Fruit fly (Drosophila melanogaster) whole organism: ENCODE measurements around the gene CG11583.

ENCODE experiments used
- CG8478 ChIP-seq: fragments of >200 bp; optimal IDR thresholded peaks from 2 replicates; lab custom pipeline; 2018; ENCODE audit warnings: inconsistent platforms
- Dll ChIP-seq: fragments of >200 bp; optimal IDR thresholded peaks from 2 replicates; lab custom pipeline; 2017
- EcR ChIP-seq, 2 experiments: fragments of >200 bp; optimal IDR thresholded peaks; 2 replicates each; lab custom pipeline; 2017; ENCODE audit warnings: missing biosample characterization in 2 of 2, missing genetic modification characterization in 2 of 2, missing genetic modification reagents in 2 of 2
- pan ChIP-seq: fragments of >200 bp; optimal IDR thresholded peaks from 2 replicates; lab custom pipeline; 2017
- psq ChIP-seq: fragments of >200 bp; optimal IDR thresholded peaks from 2 replicates; lab custom pipeline; 2017
- usp ChIP-seq: fragments of >200 bp; optimal IDR thresholded peaks from 2 replicates; lab custom pipeline; 2017; ENCODE audit warnings: missing biosample characterization, missing genetic modification characterization, mixed read lengths

Gene CG11583

DNA sequence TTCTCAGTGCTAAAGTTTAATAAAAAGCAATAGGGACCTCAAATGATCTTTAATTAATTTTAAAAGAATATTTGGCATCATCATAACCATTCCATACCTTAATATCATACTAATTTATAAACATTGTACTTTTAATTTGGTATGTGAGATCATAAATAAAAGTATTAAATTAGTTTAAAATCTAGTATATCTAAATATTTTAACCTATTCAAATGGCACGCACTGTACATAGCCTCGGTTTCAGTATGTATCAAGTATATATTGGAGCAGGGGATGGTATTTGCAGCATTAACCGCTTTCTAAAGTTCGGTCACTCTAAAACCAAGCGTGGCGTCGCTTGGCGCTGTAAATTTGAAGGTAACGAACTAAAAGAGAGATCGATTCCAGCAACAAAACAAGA lies 40.2 kb downstream of the CG11583 start, which contains the start of gene pav:
TSS of gene pav (plus strand) at position 307 of the 400 bp plus-strand sequence.
- TF ChIP-seq pan (lab: Kevin White, UChicago) (no peak), usp (no peak), EcR (GFP tag; optimal IDR thresholded peaks at IDR 0.05; lab: Kevin White, UChicago) (no peak), psq (no peak), CG8478 (lab: Kevin White, UChicago) (no peak), Dll (no peak)

DNA sequence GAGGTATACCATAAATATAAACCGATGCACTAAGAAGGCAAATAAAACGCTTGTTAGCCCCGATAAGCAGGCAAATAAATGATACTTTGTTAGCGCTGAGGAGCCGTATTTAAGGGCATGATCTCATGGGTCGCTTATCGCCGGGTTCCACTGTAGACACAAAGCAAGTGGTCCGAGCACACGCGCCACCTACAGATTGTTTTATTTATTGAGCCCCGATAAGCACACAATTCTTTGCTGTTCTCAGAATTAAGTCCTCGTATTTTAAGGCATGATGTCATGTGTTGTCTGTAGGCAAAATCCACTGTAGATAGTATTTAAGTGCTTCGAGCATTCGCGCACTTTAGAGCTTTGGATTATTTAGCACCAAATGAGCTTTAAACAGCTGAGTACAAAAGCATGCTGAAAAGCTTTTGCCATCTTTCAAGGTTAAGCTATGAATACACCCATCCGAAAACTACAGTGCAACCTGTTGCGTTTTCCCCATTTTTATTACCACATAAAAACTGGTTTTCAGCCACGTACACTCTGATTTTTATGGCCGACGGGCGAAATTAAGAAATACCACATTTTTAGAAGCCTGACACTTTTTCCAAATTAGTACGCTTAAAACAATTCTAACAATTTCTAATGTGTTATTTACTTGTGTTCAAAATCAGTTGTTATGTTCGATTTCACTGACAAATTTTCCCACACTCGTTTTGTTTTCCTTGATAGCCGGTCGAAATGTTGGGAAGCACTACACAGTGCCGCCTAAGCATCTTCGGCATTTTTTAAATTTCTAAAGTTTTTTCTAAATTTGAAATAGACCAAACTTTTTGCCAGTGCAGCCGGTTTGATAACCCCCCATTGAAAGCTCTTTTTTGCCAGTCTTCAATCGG lies 42.9 kb downstream of the CG11583 start, which contains the start of gene Sqor:
TSS of gene Sqor (plus strand) at position 732 of the 881 bp plus-strand sequence.
- TF ChIP-seq usp, result no peak
- TF ChIP-seq pan (lab: Kevin White, UChicago), result no peak
- no peak for TF ChIP-seq Dll
- no peak for TF ChIP-seq EcR (GFP tag; optimal IDR thresholded peaks at IDR 0.05; lab: Kevin White, UChicago)
- TF ChIP-seq psq, result no peak
- no peak for TF ChIP-seq CG8478 (lab: Kevin White, UChicago)

DNA sequence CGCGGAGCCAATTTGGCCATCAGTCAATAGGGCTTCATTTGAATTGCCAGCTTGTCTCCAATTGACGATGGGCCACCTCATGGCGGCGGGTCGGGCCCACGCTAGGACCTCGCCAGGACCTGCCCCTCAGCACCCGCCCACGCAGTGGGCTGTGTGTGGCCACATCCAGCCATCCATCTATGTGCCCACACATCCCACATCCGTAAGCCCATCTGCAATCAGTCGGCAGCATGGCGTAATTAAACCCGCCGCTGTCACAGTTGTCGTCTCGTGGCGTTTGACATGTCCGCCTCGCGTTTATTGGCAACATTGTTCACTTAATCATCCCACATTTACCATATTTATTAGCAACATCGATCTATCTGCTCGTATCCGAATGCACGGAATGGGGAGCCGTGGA lies 44.4 kb downstream of the CG11583 start:
- TF ChIP-seq usp (no peak), psq (no peak), pan (lab: Kevin White, UChicago) (no peak), CG8478 (lab: Kevin White, UChicago) (no peak), EcR (GFP tag; optimal IDR thresholded peaks at IDR 0.05; lab: Kevin White, UChicago) (no peak), Dll (no peak)

DNA sequence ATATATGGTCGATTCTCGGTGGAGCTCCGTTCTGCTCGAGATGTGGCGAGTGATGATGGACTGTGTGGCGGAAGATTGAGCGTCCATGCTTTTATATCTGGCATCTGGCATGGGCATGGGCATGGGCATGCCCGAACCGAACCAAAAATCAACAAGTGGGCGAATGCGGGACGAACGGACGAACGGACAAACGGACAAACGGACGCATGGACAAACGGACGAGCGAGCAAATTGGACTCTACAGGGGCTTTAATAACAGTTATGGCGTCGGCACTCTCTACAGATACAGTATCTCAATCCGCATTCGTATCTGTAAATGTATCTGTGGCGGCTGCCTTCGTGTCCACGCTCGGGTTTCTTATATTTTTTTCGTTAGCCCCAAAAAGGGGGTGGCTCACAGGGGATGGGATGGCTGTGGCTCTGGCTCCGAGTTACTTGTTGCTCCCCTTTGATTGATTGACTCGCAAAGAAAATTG lies 46.5 kb downstream of the CG11583 start, which contains the start of gene ImpL2:
TSS of gene ImpL2 (minus strand) at position 51 of the 476 bp plus-strand sequence.
- TF ChIP-seq psq (no peak), usp (no peak), EcR (GFP tag; optimal IDR thresholded peaks at IDR 0.05; lab: Kevin White, UChicago) (no peak), Dll (no peak), CG8478 (lab: Kevin White, UChicago) (no peak), pan (lab: Kevin White, UChicago) (no peak)

DNA sequence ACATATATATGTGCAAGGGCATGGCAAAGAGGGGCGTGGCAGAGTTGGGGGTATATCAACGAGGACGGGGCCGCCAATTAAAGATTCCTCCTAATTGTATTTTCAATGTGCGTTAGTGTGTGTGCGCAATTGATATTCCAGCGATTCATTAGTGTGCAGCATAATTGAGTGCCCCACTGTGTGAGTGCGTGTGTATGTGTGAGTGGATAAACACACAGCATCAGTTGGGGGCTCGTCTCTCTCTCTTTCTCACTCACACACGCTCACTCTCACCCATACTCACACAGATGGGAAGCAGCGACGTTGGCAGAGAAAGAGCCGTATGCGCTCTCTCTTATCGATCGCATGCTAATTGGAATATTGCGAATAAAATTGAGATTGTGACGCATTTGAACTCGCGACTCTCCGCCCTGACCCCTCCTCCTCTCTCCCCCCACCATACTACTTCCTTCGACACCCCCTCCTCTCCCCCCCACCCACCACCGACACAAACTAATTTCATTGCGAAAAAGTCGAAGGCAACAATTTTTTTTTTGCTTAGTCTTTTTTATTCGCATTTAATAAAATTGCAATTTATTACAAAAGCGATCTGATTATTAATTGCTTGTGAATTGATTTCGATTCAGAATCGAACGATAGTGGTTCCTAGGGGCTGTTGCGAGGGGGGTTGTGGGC lies 48.9 kb downstream of the CG11583 start:
- TF ChIP-seq usp (no peak), CG8478 (lab: Kevin White, UChicago) (no peak), Dll (no peak), pan (lab: Kevin White, UChicago) (no peak), EcR (GFP tag; optimal IDR thresholded peaks at IDR 0.05; lab: Kevin White, UChicago) (no peak), psq (no peak)

DNA sequence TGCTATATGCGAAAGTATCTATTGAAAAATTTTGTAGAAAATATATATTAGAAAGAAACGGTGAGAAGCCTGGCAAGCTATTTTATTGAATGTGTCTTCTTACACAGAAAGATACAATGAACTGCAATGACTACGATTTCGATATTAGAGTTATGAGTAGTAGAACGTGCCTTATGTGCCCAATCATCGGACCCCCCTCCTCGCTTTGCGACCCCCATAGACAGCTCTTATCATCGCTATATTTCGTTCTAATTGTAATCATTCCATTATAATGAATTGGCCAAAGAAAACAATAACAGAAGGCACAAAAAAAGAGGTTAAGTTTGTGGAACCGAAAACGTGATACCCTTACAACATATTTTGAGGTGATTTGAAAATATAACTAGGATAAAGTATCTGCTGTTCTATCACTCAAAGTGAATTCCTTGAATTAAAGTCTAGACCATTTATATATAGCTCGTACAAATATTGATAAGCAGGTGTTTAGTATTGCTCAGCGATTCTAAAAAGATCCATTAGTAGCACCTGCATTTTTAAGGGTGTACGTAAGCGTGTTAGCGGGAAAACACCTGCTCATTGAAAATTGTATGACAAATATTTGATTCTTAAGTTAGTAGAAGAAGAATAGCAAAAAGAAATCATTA lies 49.8 kb downstream of the CG11583 start:
- TF ChIP-seq EcR (GFP tag; optimal IDR thresholded peaks at IDR 0.05; lab: Kevin White, UChicago) (no peak), psq (no peak), CG8478 (lab: Kevin White, UChicago) (no peak), pan (lab: Kevin White, UChicago) (no peak), Dll (no peak), usp (no peak)

DNA sequence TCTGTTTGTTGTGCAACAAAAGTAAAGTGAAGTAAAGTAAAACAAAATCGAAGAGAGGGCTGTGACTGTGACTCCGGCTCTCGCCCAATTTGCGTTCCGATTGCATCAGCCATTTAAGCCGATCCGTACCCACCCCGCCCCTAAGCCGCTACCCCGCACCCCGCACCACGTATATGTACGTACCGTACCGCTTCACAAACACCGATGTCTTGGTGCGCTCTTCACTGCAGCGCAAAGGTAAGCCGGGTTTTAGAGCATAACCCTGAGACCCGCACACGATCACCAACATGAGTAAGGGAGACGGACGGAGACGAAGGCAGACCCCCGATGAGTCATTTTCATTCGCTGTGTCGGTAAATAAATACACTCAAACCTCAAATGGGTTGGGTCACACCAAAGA lies 50.4 kb downstream of the CG11583 start:
- TF ChIP-seq usp (no peak), CG8478 (lab: Kevin White, UChicago) (no peak), Dll (no peak), pan (lab: Kevin White, UChicago) (no peak), psq (no peak), EcR (GFP tag; optimal IDR thresholded peaks at IDR 0.05; lab: Kevin White, UChicago) (no peak)
